Worm (Caenorhabditis elegans) whole organism, midembryonic: ENCODE measurements around the gene Y39G8B.2.
A peak's percentile ranks its signal among the peaks of the same experiment; 100 is the strongest.

Experiments used
- T22C8.4 ChIP-seq: fragments of 200-800 bp; sonication (Bioruptor generic); IDR thresholded peaks from 2 replicates; pipeline ENCODE4 v1.3.6; 2022; ENCODE audit warnings: missing genetic modification characterization, missing compliant biosample characterization
- flt-1 ChIP-seq: fragments of 200-800 bp; sonication (Bioruptor generic); IDR thresholded peaks from 2 replicates; pipeline ENCODE4 v1.3.6; 2022; ENCODE audit warnings: missing genetic modification characterization, missing compliant biosample characterization
- med-1 ChIP-seq: sonication (generic microtip); optimal IDR thresholded peaks from 2 replicates; lab custom pipeline; 2017; ENCODE audit warnings: missing genetic modification characterization, mild to moderate bottlenecking, missing compliant biosample characterization, antibody characterized with exemption, missing genetic modification reagents; ENCODE audit not compliant: insufficient read depth
- tab-1 ChIP-seq: fragments of 200-800 bp; sonication (Bioruptor generic); IDR thresholded peaks from 2 replicates; pipeline ENCODE4 v1.3.6; 2022; ENCODE audit warnings: missing genetic modification characterization, missing compliant biosample characterization
- ztf-23 ChIP-seq: fragments of 200-800 bp; sonication (Bioruptor generic); IDR thresholded peaks from 2 replicates; pipeline ENCODE4 v1.3.6; 2022; ENCODE audit warnings: missing genetic modification reagents, missing genetic modification characterization, missing compliant biosample characterization
- ztf-29 ChIP-seq: fragments of 200-800 bp; sonication (Bioruptor generic); IDR thresholded peaks from 2 replicates; pipeline ENCODE4 v1.3.6; 2022; ENCODE audit warnings: missing genetic modification reagents, missing genetic modification characterization, missing compliant biosample characterization

DNA sequence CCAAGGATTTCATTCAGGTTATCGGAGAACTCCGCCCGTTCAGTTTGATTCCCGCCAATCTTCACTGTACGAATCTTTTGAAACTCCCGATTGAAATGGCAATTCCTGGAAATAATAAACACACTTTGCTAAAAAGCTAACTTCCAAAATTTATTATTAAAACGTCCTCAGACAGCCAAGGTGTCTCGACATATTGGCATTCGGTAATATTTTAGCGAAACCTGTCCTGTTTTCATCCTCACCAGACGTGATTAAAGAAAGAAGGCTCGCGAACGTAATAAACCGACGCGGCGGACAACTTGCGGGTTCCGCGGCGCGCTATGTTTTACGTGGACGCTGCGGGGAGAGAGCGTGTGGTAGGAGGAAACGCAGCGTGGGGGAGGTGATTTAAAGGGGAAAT lies 42.2 kb upstream of the Y39G8B.2 start:
- no peak for TF ChIP-seq T22C8.4 (GFP tag; lab: Robert Waterston, UW)
- no peak for TF ChIP-seq med-1 (GFP tag; lab: Kevin White, UChicago)
- TF ChIP-seq tab-1 (GFP tag; lab: Robert Waterston, UW): no peak
- no peak for TF ChIP-seq flt-1
- TF ChIP-seq ztf-29 (GFP tag; lab: Robert Waterston, UW): no peak
- TF ChIP-seq ztf-23 (GFP tag; lab: Robert Waterston, UW): peak; percentile 22; the same call in 1 of the 2 replicates
